Fruit fly (Drosophila melanogaster): ENCODE measurements around the gene CG31673.

CG31673 gene

DNA sequence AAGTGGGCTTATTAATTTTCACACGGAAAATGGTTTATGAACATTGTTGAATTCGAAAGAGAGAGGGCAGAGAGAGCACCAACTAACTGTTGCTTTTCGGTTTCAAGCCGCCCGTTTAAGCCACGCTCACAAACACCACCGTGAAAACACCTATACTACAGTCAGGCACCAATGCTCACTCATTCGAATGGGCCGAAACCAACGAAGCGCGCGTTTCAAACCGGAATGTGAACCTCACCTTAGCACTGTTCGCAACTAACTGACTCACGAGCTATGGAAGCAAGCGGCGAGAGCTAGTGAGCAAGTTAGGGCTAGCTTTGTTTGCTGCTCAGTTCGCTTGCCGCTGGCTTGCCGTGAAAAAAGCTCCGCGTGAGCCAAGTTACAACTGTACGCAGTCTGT is 35.5 kb upstream of the CG31673 start (continued):
- TF ChIP-seq CG10654 (GFP tag; optimal IDR thresholded peaks at IDR 0.05) (no peak), NFAT (GFP tag; IDR thresholded peaks at IDR 0.05) (peak; percentile 30; the same call in 1 of the 2 replicates), chif (GFP tag; optimal IDR thresholded peaks at IDR 0.05) (no peak), CG2712 (tag; optimal IDR thresholded peaks at IDR 0.05) (no peak), bbx (GFP tag; IDR thresholded peaks at IDR 0.05; ENCODE audit: partially characterized antibody) (peak; percentile 54), Myb (GFP tag; optimal IDR thresholded peaks at IDR 0.05) (no peak), CG1024 (GFP tag; IDR thresholded peaks at IDR 0.05) (no peak), sisA (GFP tag; IDR thresholded peaks at IDR 0.05) (no peak), CHES-1-like (GFP tag; optimal IDR thresholded peaks at IDR 0.05) (no peak), pzg (GFP tag; optimal IDR thresholded peaks at IDR 0.05) (no peak), Deaf1 (tag; optimal IDR thresholded peaks at IDR 0.05) (peak; percentile 39), Sry-δ (GFP tag; optimal IDR thresholded peaks at IDR 0.05) (no peak), CG11504 (tag; optimal IDR thresholded peaks at IDR 0.05) (no peak), Hmx (GFP tag; optimal IDR thresholded peaks at IDR 0.05) (no peak), CG1832 (GFP tag; optimal IDR thresholded peaks at IDR 0.05) (no peak), gsb-n (tag; optimal IDR thresholded peaks at IDR 0.05) (no peak), inv (GFP tag; IDR thresholded peaks at IDR 0.05; ENCODE audit: partially characterized antibody) (peak; percentile 8; the same call in 1 of the 2 replicates), CG11398 (GFP tag; optimal IDR thresholded peaks at IDR 0.05) (peak; percentile 25), salm (tag; optimal IDR thresholded peaks at IDR 0.05) (no peak), klu (GFP tag; IDR thresholded peaks at IDR 0.05) (no peak), hkb (optimal IDR thresholded peaks at IDR 0.05) (no peak), hkb (GFP tag; IDR thresholded peaks at IDR 0.05) (peak; percentile 39; the same call in 1 of the 2 replicates), hb (GFP tag; IDR thresholded peaks at IDR 0.05; ENCODE audit: partially characterized antibody) (no peak), CG7987 (GFP tag; optimal IDR thresholded peaks at IDR 0.05) (peak; percentile 23), Fer3 (tag; optimal IDR thresholded peaks at IDR 0.05) (peak; percentile 26), Drgx (GFP tag; IDR thresholded peaks at IDR 0.05) (peak; percentile 25; the same call in 1 of the 2 replicates), ara (GFP tag; IDR thresholded peaks at IDR 0.05) (no peak), Ptx1 (GFP tag; IDR thresholded peaks at IDR 0.05) (no peak), CG13123 (GFP tag; optimal IDR thresholded peaks at IDR 0.05) (no peak), MBD-R2 (GFP tag; IDR thresholded peaks at IDR 0.05) (peak; percentile 21; the same call in 1 of the 2 replicates), CG9932 (GFP tag; IDR thresholded peaks at IDR 0.05) (0 out of 2 replicates have a peak, but pooled peaks have one; percentile 23), Chrac-16 (GFP tag; optimal IDR thresholded peaks at IDR 0.05) (no peak), hbn (GFP tag; IDR thresholded peaks at IDR 0.05; ENCODE audit: partially characterized antibody) (0 out of 2 replicates have a peak, but pooled peaks have one; percentile 25), CG5180 (GFP tag; optimal IDR thresholded peaks at IDR 0.05) (peak; percentile 7), CG3407 (GFP tag; optimal IDR thresholded peaks at IDR 0.05) (no peak), vvl (GFP tag; IDR thresholded peaks at IDR 0.05) (peak; percentile 35; the same call in 1 of the 2 replicates), nerfin-2 (GFP tag; IDR thresholded peaks at IDR 0.05; ENCODE audit: partially characterized antibody) (0 out of 2 replicates have a peak, but pooled peaks have one; percentile 31), Scr (GFP tag; IDR thresholded peaks at IDR 0.05; ENCODE audit: partially characterized antibody) (0 out of 2 replicates have a peak, but pooled peaks have one; percentile 42), CG30403 (GFP tag; optimal IDR thresholded peaks at IDR 0.05) (no peak), kay (GFP tag; optimal IDR thresholded peaks at IDR 0.05) (peak; percentile 47), CG6689 (GFP tag; IDR thresholded peaks at IDR 0.05) (no peak), peb (GFP tag; IDR thresholded peaks at IDR 0.05) (no peak), CG17829 (tag; optimal IDR thresholded peaks at IDR 0.05) (peak; percentile 24), chinmo (GFP tag; IDR thresholded peaks at IDR 0.05; ENCODE audit: partially characterized antibody) (peak; percentile 86; the same call in 3 of the 4 replicates), Ada2b (GFP tag; IDR thresholded peaks at IDR 0.05) (no peak), CG12299 (tag; optimal IDR thresholded peaks at IDR 0.05) (peak; percentile 13), wek (GFP tag; optimal IDR thresholded peaks at IDR 0.05) (peak; percentile 18), sob (GFP tag; IDR thresholded peaks at IDR 0.05) (0 out of 2 replicates have a peak, but pooled peaks have one; percentile 40), CG18764 (GFP tag; optimal IDR thresholded peaks at IDR 0.05) (no peak), slbo (GFP tag; IDR thresholded peaks at IDR 0.05) (peak; percentile 47; the same call in 1 of the 2 replicates), CG8924 (tag; optimal IDR thresholded peaks at IDR 0.05) (no peak)

All from whole organism, embryonic.